Worm (Caenorhabditis elegans) whole organism, L1 larva: ENCODE results near the gene slc-28.1.

Experiments
- ama-1 ChIP-seq: fragments of 150-350 bp; optimal IDR thresholded peaks from 2 replicates; lab custom pipeline; 2014
- egl-13 ChIP-seq: sonication (generic microtip); optimal IDR thresholded peaks from 2 replicates; lab custom pipeline; 2016; ENCODE audit warnings: missing genotype, missing genetic modification reagents, missing genetic modification characterization, missing compliant biosample characterization
- egl-27 ChIP-seq, 2 experiments: fragments of 150-350 bp in 1 of 2; sonication (generic microtip); optimal IDR thresholded peaks; 3 replicates each; lab custom pipeline; 2017 to 2018; ENCODE audit warnings: missing biosample characterization in 2 of 2, missing genetic modification characterization in 2 of 2, missing genetic modification reagents in 2 of 2
- elt-2 ChIP-seq: sonication (generic microtip); optimal IDR thresholded peaks from 2 replicates; lab custom pipeline; 2016; ENCODE audit warnings: missing genetic modification characterization, mild to moderate bottlenecking, inconsistent platforms, missing compliant biosample characterization, missing genetic modification reagents
- hlh-4 ChIP-seq: sonication (generic microtip); optimal IDR thresholded peaks from 2 replicates; lab custom pipeline; 2016; ENCODE audit warnings: mild to moderate bottlenecking, missing genetic modification characterization, missing compliant biosample characterization
- lin-14 ChIP-seq: fragments of 200-800 bp; sonication (Bioruptor generic); optimal IDR thresholded peaks from 2 replicates; lab custom pipeline; 2018; ENCODE audit warnings: mild to moderate bottlenecking, missing genetic modification characterization, moderate library complexity, missing compliant biosample characterization
- lin-15B ChIP-seq: fragments of 150-350 bp; sonication (generic microtip); optimal IDR thresholded peaks from 3 replicates; lab custom pipeline; 2014; ENCODE audit warnings: missing biosample characterization, missing genetic modification characterization
- nhr-12 ChIP-seq: sonication (generic microtip); optimal IDR thresholded peaks from 2 replicates; lab custom pipeline; 2017; ENCODE audit warnings: missing biosample characterization, missing genetic modification characterization
- nhr-71 ChIP-seq: sonication (generic microtip); optimal IDR thresholded peaks from 2 replicates; lab custom pipeline; 2016; ENCODE audit warnings: mild to moderate bottlenecking, missing genetic modification characterization, moderate library complexity, missing compliant biosample characterization
- nhr-77 ChIP-seq: fragments of 150-350 bp; optimal IDR thresholded peaks from 2 replicates; lab custom pipeline; 2014; ENCODE audit warnings: missing biosample characterization, missing genetic modification characterization
- tbx-2 ChIP-seq: sonication (generic microtip); optimal IDR thresholded peaks from 2 replicates; lab custom pipeline; 2016; ENCODE audit warnings: missing genetic modification characterization, missing compliant biosample characterization
- unc-130 ChIP-seq: fragments of 150-350 bp; optimal IDR thresholded peaks from 2 replicates; lab custom pipeline; 2017; ENCODE audit warnings: missing biosample characterization, missing genetic modification characterization, inconsistent platforms

DNA sequence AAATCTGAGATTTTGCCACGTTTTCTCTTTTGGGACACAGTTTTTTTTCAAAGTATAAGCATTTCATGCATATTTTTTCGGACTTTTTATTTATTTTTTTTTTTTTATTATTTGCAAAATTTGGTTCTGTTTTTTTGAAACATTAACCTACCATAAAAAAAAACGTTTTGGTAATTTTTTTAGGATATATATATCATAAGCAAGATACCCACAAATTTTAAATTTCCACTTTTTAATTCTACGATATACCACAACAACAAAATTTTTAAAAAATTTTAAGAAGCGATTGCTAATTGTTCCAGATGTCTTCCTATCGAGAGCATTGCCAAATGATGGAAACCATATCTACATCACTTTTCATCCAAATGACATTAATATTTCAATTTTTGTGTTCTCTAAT, 34.9 kb upstream of the slc-28.1 start, which contains the start of gene srab-20:
- no peak for TF ChIP-seq nhr-77 (tag; lab: Kevin White, UChicago)
- no peak for TF ChIP-seq lin-15B (tag; lab: Kevin White, UChicago)
- TF ChIP-seq egl-27 (tag; optimal IDR thresholded peaks at IDR 0.05; lab: Kevin White, UChicago): no peak
- TF ChIP-seq hlh-4 (tag; lab: Kevin White, UChicago): no peak
- no peak for TF ChIP-seq ama-1
- TF ChIP-seq tbx-2 (tag; lab: Kevin White, UChicago): no peak
- TF ChIP-seq nhr-71: no peak
- no peak for TF ChIP-seq nhr-12
- no peak for TF ChIP-seq egl-13 (tag; lab: Kevin White, UChicago)
- no peak for TF ChIP-seq lin-14
- TF ChIP-seq unc-130: no peak
- no peak for TF ChIP-seq elt-2
